Fruit fly (Drosophila melanogaster) whole organism, pupa: ENCODE results near the gene CG17777.

Experiments used
- CG10348 ChIP-seq: fragments of 200-800 bp; sonication (Bioruptor generic); IDR thresholded peaks from 2 replicates; pipeline ENCODE4 v1.3.6; 2022; ENCODE audit warnings: missing biosample characterization, missing genetic modification characterization
- CG12605 ChIP-seq: fragments of 200-800 bp; sonication (Bioruptor generic); IDR thresholded peaks from 2 replicates; pipeline ENCODE4 v1.3.6; 2022; ENCODE audit warnings: missing biosample characterization, missing genetic modification characterization
- CG13204 ChIP-seq: fragments of 200-800 bp; sonication (Bioruptor generic); optimal IDR thresholded peaks from 2 replicates; lab custom pipeline; 2018; ENCODE audit warnings: missing biosample characterization, mild to moderate bottlenecking, missing genetic modification characterization, moderate library complexity
- CG14655 ChIP-seq: fragments of 200-800 bp; sonication (Bioruptor generic); optimal IDR thresholded peaks from 3 replicates; lab custom pipeline; 2017; ENCODE audit warnings: mild to moderate bottlenecking, missing biosample characterization, missing genetic modification reagents, missing genetic modification characterization
- CG15710 ChIP-seq: fragments of 200-800 bp; sonication (Bioruptor generic); optimal IDR thresholded peaks from 2 replicates; lab custom pipeline; 2018; ENCODE audit warnings: missing biosample characterization, mild to moderate bottlenecking, missing genetic modification characterization, moderate library complexity
- CG17806 ChIP-seq: fragments of 200-800 bp; sonication (Bioruptor generic); optimal IDR thresholded peaks from 2 replicates; lab custom pipeline; 2018; ENCODE audit warnings: missing biosample characterization, mild to moderate bottlenecking, missing genetic modification characterization, moderate library complexity
- CG32121 ChIP-seq: fragments of 200-800 bp; sonication (Bioruptor generic); IDR thresholded peaks from 2 replicates; pipeline ENCODE4 v1.3.6; 2022; ENCODE audit warnings: missing biosample characterization, missing genetic modification characterization
- CG34367 ChIP-seq: fragments of 200-800 bp; sonication (Bioruptor generic); optimal IDR thresholded peaks from 2 replicates; lab custom pipeline; 2018; ENCODE audit warnings: missing biosample characterization, mild to moderate bottlenecking, missing genetic modification characterization
- CG4496 ChIP-seq: fragments of 200-800 bp; sonication (Bioruptor generic); IDR thresholded peaks from 3 replicates; pipeline ENCODE4 v1.3.6; 2022; ENCODE audit warnings: missing biosample characterization, missing genetic modification characterization
- CG8159 ChIP-seq: fragments of 200-800 bp; sonication (Bioruptor generic); optimal IDR thresholded peaks from 3 replicates; lab custom pipeline; 2018; ENCODE audit warnings: missing biosample characterization, mild to moderate bottlenecking, missing genetic modification characterization, moderate library complexity
- CG8301 ChIP-seq: fragments of 200-800 bp; sonication (Bioruptor generic); optimal IDR thresholded peaks from 2 replicates; lab custom pipeline; 2018; ENCODE audit warnings: missing biosample characterization, mild to moderate bottlenecking, missing genetic modification characterization
- CG9948 ChIP-seq: fragments of 200-800 bp; sonication (Bioruptor generic); optimal IDR thresholded peaks from 2 replicates; lab custom pipeline; 2018; ENCODE audit warnings: missing biosample characterization, mild to moderate bottlenecking, missing genetic modification characterization, moderate library complexity
- D1 ChIP-seq: fragments of 200-800 bp; sonication (Bioruptor generic); optimal IDR thresholded peaks from 2 replicates; lab custom pipeline; 2018; ENCODE audit warnings: missing biosample characterization, mild to moderate bottlenecking, missing genetic modification characterization, moderate library complexity
- EcR ChIP-seq: fragments of 200-800 bp; sonication (Bioruptor generic); optimal IDR thresholded peaks from 3 replicates; lab custom pipeline; 2019; ENCODE audit warnings: missing biosample characterization, missing genetic modification characterization, mild to moderate bottlenecking, moderate library complexity, missing genetic modification reagents
- Ets98B ChIP-seq: fragments of 200-800 bp; sonication (Bioruptor generic); IDR thresholded peaks from 2 replicates; pipeline ENCODE4 v1.3.6; 2022; ENCODE audit warnings: missing biosample characterization, missing genetic modification characterization
- Pif1A ChIP-seq: fragments of 200-800 bp; sonication (Bioruptor generic); optimal IDR thresholded peaks from 3 replicates; lab custom pipeline; 2016; ENCODE audit warnings: missing biosample characterization, missing genetic modification characterization
- Pif1B ChIP-seq: fragments of 200-800 bp; sonication (Bioruptor generic); optimal IDR thresholded peaks from 3 replicates; lab custom pipeline; 2016; ENCODE audit warnings: missing biosample characterization, missing genetic modification characterization
- Snoo ChIP-seq: fragments of 200-800 bp; sonication (Bioruptor generic); optimal IDR thresholded peaks from 3 replicates; lab custom pipeline; 2017; ENCODE audit warnings: missing biosample characterization, mild to moderate bottlenecking, missing genetic modification characterization, inconsistent platforms
- fd96Ca ChIP-seq: fragments of 200-800 bp; sonication (Bioruptor generic); IDR thresholded peaks from 3 replicates; pipeline ENCODE4 v1.3.6; 2022; ENCODE audit warnings: missing biosample characterization, missing genetic modification characterization
- gl ChIP-seq: fragments of 200-800 bp; sonication (Bioruptor generic); optimal IDR thresholded peaks from 2 replicates; lab custom pipeline; 2018; ENCODE audit warnings: missing biosample characterization, mild to moderate bottlenecking, missing genetic modification characterization
- rn ChIP-seq: fragments of 200-800 bp; sonication (Bioruptor generic); IDR thresholded peaks from 2 replicates; pipeline ENCODE4 v1.3.6; 2022; ENCODE audit warnings: missing biosample characterization, missing genetic modification characterization

CG17777 gene

dm6 chrX:2157929-2158610 is 28.6 kb upstream of the CG17777 start:
- TF ChIP-seq CG13204 (GFP tag; lab: Kevin White, UChicago) = no peak
- TF ChIP-seq CG32121 (GFP tag; lab: Robert Waterston, UW) = no peak
- TF ChIP-seq CG4496 = no peak
- TF ChIP-seq gl (tag; lab: Kevin White, UChicago) = no peak
- TF ChIP-seq EcR = no peak
- TF ChIP-seq rn = no peak
- TF ChIP-seq D1 = no peak
- no peak for TF ChIP-seq Pif1B (GFP tag; lab: Kevin White, UChicago)
- TF ChIP-seq CG9948 (tag; lab: Kevin White, UChicago) = no peak
- no peak for TF ChIP-seq CG14655
- TF ChIP-seq, all 21 proteins: peak for 0

dm6 chrX:2158668-2159163 is 27.9 kb upstream of the CG17777 start, which contains the start of gene wapl:
Gene wapl, minus strand, starts transcription at chrX:2158983.
- TF ChIP-seq gl (tag; lab: Kevin White, UChicago) (no peak), CG13204 (GFP tag; lab: Kevin White, UChicago) (no peak), EcR (no peak), Pif1A (no peak), CG10348 (GFP tag; lab: Robert Waterston, UW) (no peak), CG32121 (GFP tag; lab: Robert Waterston, UW) (no peak)

- TF ChIP-seq CG4496 (no peak), Ets98B (GFP tag; lab: Robert Waterston, UW) (no peak), EcR (no peak), D1 (no peak), Pif1B (GFP tag; lab: Kevin White, UChicago) (no peak), Snoo (no peak), CG32121 (GFP tag; lab: Robert Waterston, UW) (no peak), CG8301 (tag; lab: Kevin White, UChicago) (no peak)
Observed at dm6 chrX:2161020-2161419, 25.6 kb upstream of the CG17777 start.

dm6 chrX:2162130-2162907 is 24.3 kb upstream of the CG17777 start, which contains the start of the genes Cyp4d1 and CG3630:
Gene Cyp4d1, minus strand, starts transcription at chrX:2162180.
Gene CG3630, plus strand, starts transcription at chrX:2162196.
- TF ChIP-seq CG8159 (tag; lab: Kevin White, UChicago) (no peak), CG32121 (GFP tag; lab: Robert Waterston, UW) (no peak), CG34367 (tag; lab: Kevin White, UChicago) (no peak), Pif1B (GFP tag; lab: Kevin White, UChicago) (no peak), D1 (no peak), CG17806 (tag; lab: Kevin White, UChicago) (no peak), rn (no peak), CG15710 (no peak), CG8301 (tag; lab: Kevin White, UChicago) (no peak)
- TF ChIP-seq, all 21 proteins: peak for 0

- TF ChIP-seq Snoo (no peak), Pif1B (GFP tag; lab: Kevin White, UChicago) (no peak), CG32121 (GFP tag; lab: Robert Waterston, UW) (no peak), CG9948 (tag; lab: Kevin White, UChicago) (no peak), gl (tag; lab: Kevin White, UChicago) (no peak), fd96Ca (GFP tag; lab: Robert Waterston, UW) (no peak), Ets98B (GFP tag; lab: Robert Waterston, UW) (no peak), Pif1A (no peak), rn (no peak), CG10348 (GFP tag; lab: Robert Waterston, UW) (no peak), CG8301 (tag; lab: Kevin White, UChicago) (no peak), CG8159 (tag; lab: Kevin White, UChicago) (no peak), CG15710 (no peak), CG14655 (no peak), CG12605 (no peak)
Observed at dm6 chrX:2163358-2163757, 23.3 kb upstream of the CG17777 start.

dm6 chrX:2165394-2165793 is 21.3 kb upstream of the CG17777 start:
- TF ChIP-seq fd96Ca (GFP tag; lab: Robert Waterston, UW) (peak; percentile 80), CG32121 (GFP tag; lab: Robert Waterston, UW) (peak; percentile 82), CG4496 (peak; percentile 79), CG17806 (tag; lab: Kevin White, UChicago) (no peak), CG10348 (GFP tag; lab: Robert Waterston, UW) (peak; percentile 36; the same call in 1 of the 2 replicates), gl (tag; lab: Kevin White, UChicago) (no peak), CG13204 (GFP tag; lab: Kevin White, UChicago) (no peak), CG34367 (tag; lab: Kevin White, UChicago) (no peak), Snoo (no peak), CG9948 (tag; lab: Kevin White, UChicago) (no peak), D1 (no peak), EcR (no peak), CG8301 (tag; lab: Kevin White, UChicago) (peak; percentile 16), CG12605 (0 out of 2 replicates have a peak, but pooled peaks have one; percentile 15), CG14655 (no peak), CG15710 (no peak), Ets98B (GFP tag; lab: Robert Waterston, UW) (peak; percentile 81), Pif1B (GFP tag; lab: Kevin White, UChicago) (no peak), rn (no peak), Pif1A (no peak), CG8159 (tag; lab: Kevin White, UChicago) (no peak)
